Worm (Caenorhabditis elegans) whole organism, L3 larva: ENCODE measurements around the gene Y37E11AM.3.

Source experiments
- R02D3.7 ChIP-seq: fragments of 150-350 bp; optimal IDR thresholded peaks from 2 replicates; lab custom pipeline; 2014; ENCODE audit warnings: missing biosample characterization, missing genetic modification characterization
- ZK546.5 ChIP-seq: sonication (generic microtip); optimal IDR thresholded peaks from 2 replicates; lab custom pipeline; 2017; ENCODE audit warnings: missing biosample characterization, missing genetic modification characterization
- aly-2 ChIP-seq: fragments of 150-350 bp; optimal IDR thresholded peaks from 2 replicates; lab custom pipeline; 2014; ENCODE audit warnings: missing biosample characterization, missing genetic modification characterization
- ama-1 ChIP-seq: fragments of 150-350 bp; optimal IDR thresholded peaks from 2 replicates; lab custom pipeline; 2018
- ceh-16 ChIP-seq: sonication (generic microtip); optimal IDR thresholded peaks from 2 replicates; lab custom pipeline; 2017; ENCODE audit warnings: missing biosample characterization, missing genetic modification characterization
- ceh-28 ChIP-seq: fragments of 150-350 bp; optimal IDR thresholded peaks from 2 replicates; lab custom pipeline; 2014; ENCODE audit warnings: missing biosample characterization, missing genetic modification reagents, missing genetic modification characterization
- ceh-82 ChIP-seq: fragments of 150-350 bp; optimal IDR thresholded peaks from 2 replicates; lab custom pipeline; 2014; ENCODE audit warnings: missing biosample characterization, missing genetic modification characterization
- ceh-9 ChIP-seq: sonication (generic microtip); optimal IDR thresholded peaks from 2 replicates; lab custom pipeline; 2018; ENCODE audit warnings: missing biosample characterization, missing genetic modification characterization
- daf-12 ChIP-seq: fragments of 150-350 bp; optimal IDR thresholded peaks from 2 replicates; lab custom pipeline; 2014; ENCODE audit warnings: missing biosample characterization, missing genetic modification reagents, missing genetic modification characterization
- egl-27 ChIP-seq: sonication (generic microtip); optimal IDR thresholded peaks from 4 replicates; lab custom pipeline; 2017; ENCODE audit warnings: missing biosample characterization, missing genetic modification reagents, missing genetic modification characterization
- egl-5 ChIP-seq: fragments of 150-350 bp; optimal IDR thresholded peaks from 2 replicates; lab custom pipeline; 2017; ENCODE audit warnings: missing biosample characterization, missing genetic modification reagents, missing genetic modification characterization, inconsistent platforms
- elt-1 ChIP-seq: fragments of 150-350 bp; optimal IDR thresholded peaks from 2 replicates; lab custom pipeline; 2014; ENCODE audit warnings: missing biosample characterization, missing genetic modification characterization
- elt-2 ChIP-seq: sonication (generic microtip); optimal IDR thresholded peaks from 2 replicates; lab custom pipeline; 2016; ENCODE audit warnings: missing genetic modification reagents, mild to moderate bottlenecking, missing genetic modification characterization, missing compliant biosample characterization
- elt-3 ChIP-seq, 3 experiments: fragments of 150-350 bp in 1 of 3; sonication (generic microtip) in 2 of 3; optimal IDR thresholded peaks; 2 replicates in 2 of 3; 4 replicates in 1 of 3; lab custom pipeline; 2014 to 2017; ENCODE audit warnings: missing biosample characterization in 3 of 3, missing genetic modification characterization in 3 of 3
- eor-1 ChIP-seq, 2 experiments: fragments of 150-350 bp; optimal IDR thresholded peaks; 2 replicates each; lab custom pipeline; 2014 to 2018; ENCODE audit warnings: missing biosample characterization in 2 of 2, missing genetic modification characterization in 2 of 2
- fkh-10 ChIP-seq: sonication (generic microtip); optimal IDR thresholded peaks from 2 replicates; lab custom pipeline; 2017; ENCODE audit warnings: missing biosample characterization, missing genetic modification reagents, missing genetic modification characterization
- fkh-2 ChIP-seq: fragments of 150-350 bp; optimal IDR thresholded peaks from 2 replicates; lab custom pipeline; 2014; ENCODE audit warnings: missing biosample characterization, missing genetic modification reagents, missing genetic modification characterization
- fos-1 ChIP-seq: fragments of 150-350 bp; optimal IDR thresholded peaks from 2 replicates; lab custom pipeline; 2014; ENCODE audit warnings: missing biosample characterization, missing genetic modification characterization
- hmg-11 ChIP-seq: sonication (generic microtip); optimal IDR thresholded peaks from 2 replicates; lab custom pipeline; 2016; ENCODE audit warnings: missing genetic modification characterization, missing compliant biosample characterization
- jun-1 ChIP-seq: fragments of 150-350 bp; optimal IDR thresholded peaks from 2 replicates; lab custom pipeline; 2014; ENCODE audit warnings: missing biosample characterization, missing genetic modification reagents, missing genetic modification characterization
- lin-15B ChIP-seq: fragments of 150-350 bp; optimal IDR thresholded peaks from 2 replicates; lab custom pipeline; 2014; ENCODE audit warnings: missing biosample characterization, missing genetic modification characterization
- lin-39 ChIP-seq: fragments of 150-350 bp; optimal IDR thresholded peaks from 2 replicates; lab custom pipeline; 2018; ENCODE audit warnings: missing biosample characterization, missing genetic modification reagents, missing genetic modification characterization
- lsy-12 ChIP-seq: sonication (generic microtip); optimal IDR thresholded peaks from 2 replicates; lab custom pipeline; 2016; ENCODE audit warnings: mild to moderate bottlenecking, missing genetic modification characterization, missing compliant biosample characterization
- mdl-1 ChIP-seq: fragments of 150-350 bp; optimal IDR thresholded peaks from 2 replicates; lab custom pipeline; 2014; ENCODE audit warnings: missing biosample characterization, missing genetic modification characterization
- mml-1 ChIP-seq: fragments of 150-350 bp; sonication (generic microtip); optimal IDR thresholded peaks from 3 replicates; lab custom pipeline; 2014; ENCODE audit warnings: missing biosample characterization, missing genetic modification characterization
- nfya-1 ChIP-seq: sonication (generic microtip); optimal IDR thresholded peaks from 2 replicates; lab custom pipeline; 2017; ENCODE audit warnings: missing genetic modification characterization, mild to moderate bottlenecking, missing compliant biosample characterization, antibody characterized with exemption, moderate library complexity; ENCODE audit not compliant: insufficient read depth
- nhr-11 ChIP-seq: fragments of 150-350 bp; optimal IDR thresholded peaks from 2 replicates; lab custom pipeline; 2014; ENCODE audit warnings: missing biosample characterization, missing genetic modification characterization
- nhr-12 ChIP-seq: fragments of 150-350 bp; optimal IDR thresholded peaks from 2 replicates; lab custom pipeline; 2014; ENCODE audit warnings: missing biosample characterization, missing genetic modification characterization
- nhr-23 ChIP-seq: fragments of 150-350 bp; optimal IDR thresholded peaks from 2 replicates; lab custom pipeline; 2014; ENCODE audit warnings: missing biosample characterization, missing genetic modification reagents, missing genetic modification characterization
- nhr-237 ChIP-seq: fragments of 150-350 bp; optimal IDR thresholded peaks from 2 replicates; lab custom pipeline; 2014; ENCODE audit warnings: missing biosample characterization, missing genetic modification characterization
- nhr-25 ChIP-seq: sonication (generic microtip); optimal IDR thresholded peaks from 2 replicates; lab custom pipeline; 2017; ENCODE audit warnings: missing biosample characterization, missing genetic modification characterization
- nhr-28 ChIP-seq: fragments of 150-350 bp; optimal IDR thresholded peaks from 2 replicates; lab custom pipeline; 2014; ENCODE audit warnings: missing biosample characterization, missing genetic modification characterization
- nhr-43 ChIP-seq: sonication (generic microtip); optimal IDR thresholded peaks from 2 replicates; lab custom pipeline; 2016; ENCODE audit warnings: mild to moderate bottlenecking, missing genetic modification characterization, missing compliant biosample characterization; ENCODE audit not compliant: poor library complexity, severe bottlenecking
- nhr-67 ChIP-seq: fragments of 150-350 bp; optimal IDR thresholded peaks from 2 replicates; lab custom pipeline; 2014; ENCODE audit warnings: missing biosample characterization, missing genetic modification characterization
- nhr-76 ChIP-seq: fragments of 150-350 bp; sonication (generic microtip); optimal IDR thresholded peaks from 5 replicates; lab custom pipeline; 2014; ENCODE audit warnings: missing biosample characterization, missing genetic modification characterization
- nhr-77 ChIP-seq: fragments of 150-350 bp; optimal IDR thresholded peaks from 2 replicates; lab custom pipeline; 2014; ENCODE audit warnings: missing biosample characterization, missing genetic modification characterization
- pha-4 ChIP-seq: fragments of 150-350 bp; optimal IDR thresholded peaks from 2 replicates; lab custom pipeline; 2014; ENCODE audit warnings: missing biosample characterization, missing genetic modification reagents, missing genetic modification characterization
- pqm-1 ChIP-seq: fragments of 150-350 bp; optimal IDR thresholded peaks from 2 replicates; lab custom pipeline; 2017; ENCODE audit warnings: missing biosample characterization, missing genetic modification characterization, inconsistent platforms
- sea-2 ChIP-seq: fragments of 150-350 bp; sonication (generic microtip); optimal IDR thresholded peaks from 4 replicates; lab custom pipeline; 2014; ENCODE audit warnings: missing biosample characterization, missing genetic modification reagents, missing genetic modification characterization
- skn-1 ChIP-seq: fragments of 150-350 bp; optimal IDR thresholded peaks from 2 replicates; lab custom pipeline; 2014; ENCODE audit warnings: missing biosample characterization, missing genetic modification characterization
- snpc-4 ChIP-seq: fragments of 150-350 bp; optimal IDR thresholded peaks from 2 replicates; lab custom pipeline; 2014; ENCODE audit warnings: missing biosample characterization, missing genetic modification characterization
- tbx-2 ChIP-seq: sonication (generic microtip); optimal IDR thresholded peaks from 2 replicates; lab custom pipeline; 2016; ENCODE audit warnings: mild to moderate bottlenecking, missing genetic modification characterization, missing compliant biosample characterization
- unc-39 ChIP-seq: sonication (generic microtip); optimal IDR thresholded peaks from 4 replicates; lab custom pipeline; 2017; ENCODE audit warnings: missing biosample characterization, missing genetic modification characterization
- unc-62 ChIP-seq: fragments of 150-350 bp; sonication (generic microtip); optimal IDR thresholded peaks from 4 replicates; lab custom pipeline; 2014; ENCODE audit warnings: missing biosample characterization, missing genetic modification reagents, missing genetic modification characterization
- zag-1 ChIP-seq: fragments of 150-350 bp; optimal IDR thresholded peaks from 2 replicates; lab custom pipeline; 2014; ENCODE audit warnings: missing biosample characterization, missing genetic modification characterization
- ztf-11 ChIP-seq: fragments of 150-350 bp; optimal IDR thresholded peaks from 2 replicates; lab custom pipeline; 2014; ENCODE audit warnings: missing biosample characterization, missing genetic modification characterization
- ztf-4 ChIP-seq: fragments of 150-350 bp; optimal IDR thresholded peaks from 2 replicates; lab custom pipeline; 2014; ENCODE audit warnings: missing biosample characterization, missing genetic modification characterization

Gene Y37E11AM.3

ce11 chrIV:3725845-3726244 lies 6.9 kb upstream of the Y37E11AM.3 start, which contains the start of gene smgl-2:
smgl-2 (plus strand) TSS chrIV:3726164.
- no peak for TF ChIP-seq ztf-11 (tag; lab: Kevin White, UChicago)
- no peak for TF ChIP-seq mml-1
- TF ChIP-seq skn-1 (tag; lab: Kevin White, UChicago), result no peak
- TF ChIP-seq nhr-25 (tag; lab: Kevin White, UChicago), result peak; percentile 42
- peak; percentile 50 for TF ChIP-seq pqm-1
- TF ChIP-seq unc-39, result no peak
- TF ChIP-seq snpc-4 (tag; lab: Kevin White, UChicago), result peak; percentile 57
- TF ChIP-seq nhr-23, result peak; percentile 65
- no peak for TF ChIP-seq nhr-12
- TF ChIP-seq R02D3.7, result peak; percentile 44
- TF ChIP-seq ztf-4 (tag; lab: Kevin White, UChicago), result no peak
- TF ChIP-seq elt-3 (tag; optimal IDR thresholded peaks at IDR 0.05; lab: Kevin White, UChicago), result no peak
- peak in 1 of 2 experiments; percentile 40 for TF ChIP-seq eor-1 (tag; optimal IDR thresholded peaks at IDR 0.05; lab: Kevin White, UChicago)
- peak; percentile 79 for TF ChIP-seq pha-4
- TF ChIP-seq nhr-11 (tag; lab: Kevin White, UChicago), result no peak
- TF ChIP-seq nhr-237, result no peak
- TF ChIP-seq lsy-12, result no peak
- TF ChIP-seq nhr-77 (tag; lab: Kevin White, UChicago), result no peak
- TF ChIP-seq lin-39 (tag; lab: Kevin White, UChicago), result no peak
- no peak for TF ChIP-seq ceh-9 (tag; lab: Kevin White, UChicago)
- no peak for TF ChIP-seq elt-1 (tag; lab: Kevin White, UChicago)
- TF ChIP-seq jun-1 (tag; lab: Kevin White, UChicago), result no peak
- TF ChIP-seq sea-2 (GFP tag; lab: Kevin White, UChicago), result no peak
- TF ChIP-seq ceh-16, result no peak
- peak; percentile 81 for TF ChIP-seq lin-15B (tag; lab: Kevin White, UChicago)
- TF ChIP-seq ZK546.5 (tag; lab: Kevin White, UChicago), result no peak
- peak; percentile 41 for TF ChIP-seq elt-2 (tag; lab: Kevin White, UChicago)
- no peak for TF ChIP-seq nhr-67 (tag; lab: Kevin White, UChicago)
- TF ChIP-seq aly-2, result no peak
- TF ChIP-seq egl-27, result no peak
- peak; percentile 27 for TF ChIP-seq ceh-82 (tag; lab: Kevin White, UChicago)
- peak; percentile 52 for TF ChIP-seq hmg-11 (tag; lab: Kevin White, UChicago)
- no peak for TF ChIP-seq fos-1 (tag; lab: Kevin White, UChicago)
- no peak for TF ChIP-seq mdl-1 (tag; lab: Kevin White, UChicago)
- TF ChIP-seq tbx-2 (tag; lab: Kevin White, UChicago), result no peak
- TF ChIP-seq daf-12 (tag; lab: Kevin White, UChicago), result no peak
- TF ChIP-seq fkh-2 (tag; lab: Kevin White, UChicago), result no peak
- TF ChIP-seq zag-1 (tag; lab: Kevin White, UChicago), result no peak
- peak; percentile 40 for TF ChIP-seq ceh-28 (tag; lab: Kevin White, UChicago)
- TF ChIP-seq unc-62 (GFP tag; lab: Kevin White, UChicago), result no peak
- TF ChIP-seq nhr-28 (tag; lab: Kevin White, UChicago), result no peak
- TF ChIP-seq nhr-76 (tag; lab: Kevin White, UChicago), result no peak
- peak; percentile 76 for TF ChIP-seq nfya-1 (tag; lab: Kevin White, UChicago)
- peak; percentile 80 for TF ChIP-seq egl-5 (tag; lab: Kevin White, UChicago)
- no peak for TF ChIP-seq nhr-43 (tag; lab: Kevin White, UChicago)
- TF ChIP-seq fkh-10 (GFP tag; lab: Kevin White, UChicago), result no peak
- no peak for TF ChIP-seq ama-1 (lab: Kevin White, UChicago)
